Fruit fly (Drosophila melanogaster) whole organism, embryonic: Measurements from ENCODE around the gene CG33654.

Experiments
- CG10321 ChIP-seq: fragments of 200-800 bp; sonication (Bioruptor generic); IDR thresholded peaks from 2 replicates; pipeline ENCODE4 v1.3.6; 2022; ENCODE audit warnings: missing biosample characterization, missing genetic modification characterization
- CG10462 ChIP-seq: fragments of 200-800 bp; sonication (Bioruptor generic); optimal IDR thresholded peaks from 2 replicates; lab custom pipeline; 2016; ENCODE audit warnings: missing biosample characterization, missing genetic modification characterization
- CG10543 ChIP-seq: fragments of 200-800 bp; sonication (Bioruptor generic); optimal IDR thresholded peaks from 3 replicates; lab custom pipeline; 2017; ENCODE audit warnings: missing biosample characterization, mild to moderate bottlenecking, missing genetic modification characterization, moderate library complexity
- CG13287 ChIP-seq: fragments of 200-800 bp; sonication (Bioruptor generic); IDR thresholded peaks from 2 replicates; pipeline ENCODE4 v1.3.6; 2022; ENCODE audit warnings: missing biosample characterization, missing genetic modification characterization; ENCODE audit not compliant: partially characterized antibody
- CG13775 ChIP-seq: fragments of 200-800 bp; sonication (Bioruptor generic); optimal IDR thresholded peaks from 3 replicates; lab custom pipeline; 2017; ENCODE audit warnings: missing biosample characterization, mild to moderate bottlenecking, missing genetic modification characterization
- CG13894 ChIP-seq: fragments of 200-800 bp; sonication (Bioruptor generic); optimal IDR thresholded peaks from 3 replicates; lab custom pipeline; 2018; ENCODE audit warnings: missing biosample characterization, mild to moderate bottlenecking, missing genetic modification characterization, moderate library complexity
- CG15696 ChIP-seq: fragments of 200-800 bp; sonication (Bioruptor generic); optimal IDR thresholded peaks from 2 replicates; lab custom pipeline; 2019; ENCODE audit warnings: missing biosample characterization, mild to moderate bottlenecking, missing genetic modification characterization, moderate library complexity
- CG18599 ChIP-seq: fragments of 200-800 bp; sonication (Bioruptor generic); optimal IDR thresholded peaks from 3 replicates; lab custom pipeline; 2017; ENCODE audit warnings: missing biosample characterization, missing genetic modification characterization, mild to moderate bottlenecking, moderate library complexity, missing genetic modification reagents
- CG2875 ChIP-seq: fragments of 200-800 bp; sonication (Bioruptor generic); optimal IDR thresholded peaks from 2 replicates; lab custom pipeline; 2017; ENCODE audit warnings: missing biosample characterization, mild to moderate bottlenecking, missing genetic modification characterization, missing genetic modification reagents
- CG31224 ChIP-seq: fragments of 200-800 bp; sonication (Bioruptor generic); IDR thresholded peaks from 2 replicates; pipeline ENCODE4 v1.3.6; 2022; ENCODE audit warnings: missing biosample characterization, missing genetic modification characterization
- CG4820 ChIP-seq: fragments of 200-800 bp; sonication (Bioruptor generic); optimal IDR thresholded peaks from 3 replicates; lab custom pipeline; 2016; ENCODE audit warnings: missing biosample characterization, missing genetic modification characterization
- CG6175 ChIP-seq: fragments of 200-800 bp; sonication (Bioruptor generic); IDR thresholded peaks from 3 replicates; pipeline ENCODE4 v1.3.6; 2022; ENCODE audit warnings: missing biosample characterization, missing genetic modification characterization
- CG8089 ChIP-seq: fragments of 200-800 bp; sonication (Bioruptor generic); optimal IDR thresholded peaks from 3 replicates; lab custom pipeline; 2016; ENCODE audit warnings: missing biosample characterization, missing genetic modification characterization
- CG9437 ChIP-seq: fragments of 200-800 bp; sonication (Bioruptor generic); optimal IDR thresholded peaks from 2 replicates; lab custom pipeline; 2018; ENCODE audit warnings: missing biosample characterization, mild to moderate bottlenecking, missing genetic modification characterization
- CHES-1-like ChIP-seq: fragments of 200-800 bp; sonication (Bioruptor generic); optimal IDR thresholded peaks from 2 replicates; lab custom pipeline; 2016; ENCODE audit warnings: missing biosample characterization, missing genetic modification characterization
- Dad ChIP-seq: fragments of 200-800 bp; sonication (Bioruptor generic); optimal IDR thresholded peaks from 3 replicates; lab custom pipeline; 2016; ENCODE audit warnings: missing biosample characterization, missing genetic modification characterization
- Eip74EF ChIP-seq, 2 experiments: fragments of 200-800 bp in 1 of 2; fragments of >200 bp in 1 of 2; sonication (Bioruptor generic) in 1 of 2; optimal IDR thresholded peaks; 2 replicates each; lab custom pipeline; 2017 to 2019; ENCODE audit warnings: missing biosample characterization in 2 of 2, missing genetic modification characterization in 2 of 2, mild to moderate bottlenecking in 1 of 2, moderate library complexity in 1 of 2
- Gug ChIP-seq: fragments of 200-800 bp; sonication (Bioruptor generic); IDR thresholded peaks from 4 replicates; pipeline ENCODE4 v1.3.6; 2022; ENCODE audit warnings: missing biosample characterization, missing genetic modification characterization
- HHEX ChIP-seq: fragments of 200-800 bp; sonication (Bioruptor generic); optimal IDR thresholded peaks from 3 replicates; lab custom pipeline; 2017; ENCODE audit warnings: missing biosample characterization, mild to moderate bottlenecking, missing genetic modification characterization, missing genetic modification reagents
- HLH3B ChIP-seq: fragments of 200-800 bp; sonication (Bioruptor generic); IDR thresholded peaks from 2 replicates; pipeline ENCODE4 v1.3.6; 2022; ENCODE audit warnings: missing biosample characterization, missing genetic modification characterization
- Hey ChIP-seq: fragments of 200-800 bp; sonication (Bioruptor generic); optimal IDR thresholded peaks from 3 replicates; lab custom pipeline; 2018; ENCODE audit warnings: missing biosample characterization, mild to moderate bottlenecking, missing genetic modification characterization
- HmgZ ChIP-seq: fragments of 200-800 bp; sonication (Bioruptor generic); optimal IDR thresholded peaks from 2 replicates; lab custom pipeline; 2018; ENCODE audit warnings: missing biosample characterization, mild to moderate bottlenecking, missing genetic modification characterization
- MBD-R2 ChIP-seq: fragments of 200-800 bp; sonication (Bioruptor generic); IDR thresholded peaks from 2 replicates; pipeline ENCODE4 v1.3.6; 2022; ENCODE audit warnings: missing biosample characterization, missing genetic modification characterization
- NC2β ChIP-seq: fragments of 200-800 bp; sonication (Bioruptor generic); optimal IDR thresholded peaks from 2 replicates; lab custom pipeline; 2016; ENCODE audit warnings: missing biosample characterization, missing genetic modification characterization
- Nf-YC ChIP-seq: fragments of 200-800 bp; optimal IDR thresholded peaks from 3 replicates; lab custom pipeline; 2019; ENCODE audit warnings: missing biosample characterization, mild to moderate bottlenecking, missing genetic modification characterization, moderate library complexity
- Oli ChIP-seq: fragments of 200-800 bp; sonication (Bioruptor generic); optimal IDR thresholded peaks from 2 replicates; lab custom pipeline; 2018; ENCODE audit warnings: missing biosample characterization, mild to moderate bottlenecking, missing genetic modification characterization, moderate library complexity
- ap ChIP-seq: fragments of 200-800 bp; sonication (Bioruptor generic); IDR thresholded peaks from 2 replicates; pipeline ENCODE4 v1.3.6; 2022; ENCODE audit warnings: missing biosample characterization, missing genetic modification characterization
- cas ChIP-seq: fragments of 200-800 bp; sonication (Bioruptor generic); IDR thresholded peaks from 2 replicates; pipeline ENCODE4 v1.3.6; 2022; ENCODE audit warnings: missing biosample characterization, missing genetic modification characterization
- cg ChIP-seq: fragments of 200-800 bp; sonication (Bioruptor generic); optimal IDR thresholded peaks from 3 replicates; lab custom pipeline; 2019; ENCODE audit warnings: missing biosample characterization, mild to moderate bottlenecking, missing genetic modification characterization, moderate library complexity
- ci ChIP-seq: fragments of 200-800 bp; sonication (Bioruptor generic); IDR thresholded peaks from 3 replicates; pipeline ENCODE4 v1.3.6; 2022; ENCODE audit warnings: missing biosample characterization, missing genetic modification characterization
- crp ChIP-seq, 2 experiments: fragments of 200-800 bp; sonication (Bioruptor generic); optimal IDR thresholded peaks; 2 replicates in 1 of 2; 3 replicates in 1 of 2; lab custom pipeline; 2017; ENCODE audit warnings: missing biosample characterization in 2 of 2, missing genetic modification characterization in 2 of 2, mild to moderate bottlenecking in 1 of 2, moderate library complexity in 1 of 2
- dm ChIP-seq: fragments of 200-800 bp; sonication (Bioruptor generic); optimal IDR thresholded peaks from 3 replicates; lab custom pipeline; 2016; ENCODE audit warnings: missing biosample characterization, missing genetic modification characterization
- en ChIP-seq: fragments of 200-800 bp; sonication (Bioruptor generic); optimal IDR thresholded peaks from 2 replicates; lab custom pipeline; 2016; ENCODE audit warnings: missing biosample characterization, missing genetic modification characterization
- eve ChIP-seq, 2 experiments: fragments of >200 bp; optimal IDR thresholded peaks; 2 replicates each; lab custom pipeline; 2017; ENCODE audit warnings: missing biosample characterization in 2 of 2, missing genetic modification characterization in 2 of 2
- lbe ChIP-seq: fragments of 200-800 bp; sonication (Bioruptor generic); optimal IDR thresholded peaks from 2 replicates; lab custom pipeline; 2016; ENCODE audit warnings: missing biosample characterization, mild to moderate bottlenecking, missing genetic modification characterization
- lilli ChIP-seq: fragments of 200-800 bp; sonication (Bioruptor generic); optimal IDR thresholded peaks from 3 replicates; lab custom pipeline; 2016; ENCODE audit warnings: missing biosample characterization, missing genetic modification characterization
- pan ChIP-seq, 4 experiments: fragments of >200 bp in 3 of 4; fragments of 200-800 bp in 1 of 4; sonication (Bioruptor generic) in 1 of 4; optimal IDR thresholded peaks in 3 of 4; IDR thresholded peaks in 1 of 4; 2 replicates each; pipeline versions ENCODE4 v1.3.6 to Lab custom; 2017 to 2022; ENCODE audit warnings: missing biosample characterization in 2 of 4, missing genetic modification characterization in 2 of 4, mixed read lengths in 1 of 4
- pfk ChIP-seq: fragments of 200-800 bp; sonication (Bioruptor generic); optimal IDR thresholded peaks from 2 replicates; lab custom pipeline; 2018; ENCODE audit warnings: missing biosample characterization, mild to moderate bottlenecking, missing genetic modification characterization, moderate library complexity
- repo ChIP-seq: fragments of 200-800 bp; sonication (Bioruptor generic); optimal IDR thresholded peaks from 2 replicates; lab custom pipeline; 2016; ENCODE audit warnings: missing biosample characterization, missing genetic modification characterization
- sd ChIP-seq: fragments of 200-800 bp; sonication (Bioruptor generic); optimal IDR thresholded peaks from 3 replicates; lab custom pipeline; 2018; ENCODE audit warnings: missing biosample characterization, mild to moderate bottlenecking, missing genetic modification characterization, moderate library complexity
- slbo ChIP-seq: fragments of 200-800 bp; sonication (Bioruptor generic); IDR thresholded peaks from 2 replicates; pipeline ENCODE4 v1.3.6; 2022; ENCODE audit warnings: missing biosample characterization, missing genetic modification characterization
- sr ChIP-seq: fragments of 200-800 bp; sonication (Bioruptor generic); IDR thresholded peaks from 3 replicates; pipeline ENCODE4 v1.3.6; 2022; ENCODE audit warnings: missing biosample characterization, missing genetic modification characterization
- stwl ChIP-seq: fragments of 200-800 bp; sonication (Bioruptor generic); optimal IDR thresholded peaks from 3 replicates; lab custom pipeline; 2018; ENCODE audit warnings: missing biosample characterization, mild to moderate bottlenecking, missing genetic modification characterization, moderate library complexity
- tio ChIP-seq: fragments of 200-800 bp; sonication (Bioruptor generic); optimal IDR thresholded peaks from 2 replicates; lab custom pipeline; 2017; ENCODE audit warnings: missing biosample characterization, missing genetic modification characterization, inconsistent platforms
- vfl ChIP-seq: fragments of 200-800 bp; sonication (Bioruptor generic); optimal IDR thresholded peaks from 2 replicates; lab custom pipeline; 2016; ENCODE audit warnings: missing biosample characterization, missing genetic modification characterization

Gene CG33654

dm6 chr3R:9577382-9578137 is 5.5 kb downstream of the CG33654 start, which contains the start of the genes Kap-alpha3 and Son (continued):
- TF ChIP-seq CG10321 (GFP tag; lab: Robert Waterston, UW): peak; percentile 72
- TF ChIP-seq HmgZ: peak; percentile 95
- TF ChIP-seq MBD-R2 (GFP tag; lab: Robert Waterston, UW): peak; percentile 67; the same call in 1 of the 2 replicates
- peak; percentile 88 for TF ChIP-seq vfl
- peak; percentile 85 for TF ChIP-seq CG15696 (tag; lab: Kevin White, UChicago)
- peak; percentile 94 for TF ChIP-seq lilli
- peak; percentile 84 for TF ChIP-seq Oli (tag; lab: Kevin White, UChicago)
- peak; percentile 87 for TF ChIP-seq repo
- peak; percentile 93 for TF ChIP-seq slbo (GFP tag; lab: Robert Waterston, UW)
- peak; percentile 88 for TF ChIP-seq CG4820 (GFP tag; lab: Kevin White, UChicago)
- TF ChIP-seq HHEX: peak; percentile 94
- TF ChIP-seq CG18599 (GFP tag; lab: Kevin White, UChicago): peak; percentile 94
- TF ChIP-seq, all 482 proteins: peak for 455

DNA sequence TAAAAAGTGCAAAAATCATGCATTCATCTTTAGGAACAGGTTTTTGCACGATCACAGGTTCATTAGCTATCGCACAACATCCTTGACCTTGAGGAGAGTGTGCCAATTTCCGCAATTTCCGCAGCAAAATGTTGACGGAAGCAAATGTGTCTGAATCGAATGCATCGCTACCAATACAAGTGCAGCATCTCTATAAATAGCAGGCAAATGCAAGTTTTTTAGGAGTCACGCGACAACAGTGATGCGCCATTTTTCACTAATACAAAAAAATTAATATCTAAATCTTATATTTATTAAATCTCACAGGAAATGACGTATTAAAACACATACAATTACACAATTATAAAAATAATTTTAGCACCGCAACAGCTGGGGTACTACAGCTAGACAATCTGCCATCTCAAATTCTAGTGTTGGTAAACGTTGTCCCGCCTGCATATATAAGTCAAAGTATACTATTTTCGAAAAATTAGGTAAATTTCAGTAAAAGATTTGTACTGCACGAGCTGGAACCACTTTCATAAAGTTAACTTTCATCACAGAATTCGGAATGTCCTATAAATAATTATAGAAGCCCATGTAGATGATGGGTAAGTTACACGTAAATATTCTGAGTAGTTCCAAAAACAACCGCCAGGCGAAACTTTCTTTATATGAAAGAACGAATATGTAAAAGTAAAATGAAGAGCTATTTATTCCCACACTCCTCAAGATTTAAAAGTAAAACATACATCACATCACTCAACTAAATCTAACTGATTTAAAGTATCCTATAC is 9.0 kb downstream of the CG33654 start, which contains the start of gene CG9399:
Gene CG9399 (minus strand): TSS at position 400 of the 776 bp plus-strand sequence.
- TF ChIP-seq HLH3B (GFP tag; lab: Robert Waterston, UW) (peak; percentile 98), CG2875 (GFP tag; lab: Kevin White, UChicago) (peak; percentile 96), cas (GFP tag; lab: Robert Waterston, UW) (peak; percentile 95), NC2β (GFP tag; lab: Kevin White, UChicago) (peak; percentile 88), cg (GFP tag; lab: Kevin White, UChicago) (peak; percentile 94), CG13894 (tag; lab: Kevin White, UChicago) (peak; percentile 91), ap (peak; percentile 98), stwl (tag; lab: Kevin White, UChicago) (peak; percentile 83), Gug (peak; percentile 98), crp (GFP tag; optimal IDR thresholded peaks at IDR 0.05; lab: Kevin White, UChicago) (peak; percentile 41 to 83), Eip74EF (GFP tag; optimal IDR thresholded peaks at IDR 0.05; lab: Kevin White, UChicago) (peak in 1 of 2 experiments; percentile 99), pfk (GFP tag; lab: Kevin White, UChicago) (peak; percentile 57), tio (peak; percentile 97), repo (peak; percentile 84), dm (peak; percentile 79), en (GFP tag; lab: Kevin White, UChicago) (peak; percentile 69), CG13287 (GFP tag; lab: Robert Waterston, UW) (peak; percentile 27; the same call in 1 of the 2 replicates), CHES-1-like (GFP tag; lab: Kevin White, UChicago) (peak; percentile 87), eve (GFP tag; optimal IDR thresholded peaks at IDR 0.05; lab: Kevin White, UChicago) (no peak), CG6175 (GFP tag; lab: Robert Waterston, UW) (peak; percentile 96), CG8089 (peak; percentile 88), CG10462 (GFP tag; lab: Kevin White, UChicago) (peak; percentile 98), Dad (GFP tag; lab: Kevin White, UChicago) (peak; percentile 92), CG13775 (GFP tag; lab: Kevin White, UChicago) (peak; percentile 98), lbe (GFP tag; lab: Kevin White, UChicago) (peak; percentile 95), sr (peak; percentile 92; the same call in 2 of the 3 replicates), CG10543 (peak; percentile 90), Hey (tag; lab: Kevin White, UChicago) (peak; percentile 75), ci (peak; percentile 99), pan (optimal IDR thresholded peaks at IDR 0.05; lab: Kevin White, UChicago) (no peak), pan (GFP tag; optimal IDR thresholded peaks at IDR 0.05 in 1 of 2, IDR thresholded peaks at IDR 0.05 in 1 of 2) (peak in 1 of 2 experiments; percentile 99), CG9437 (peak; percentile 94), CG31224 (peak; percentile 91), Nf-YC (tag; lab: Kevin White, UChicago) (peak; percentile 84), sd (tag; lab: Kevin White, UChicago) (peak; percentile 84)
